Worm (Caenorhabditis elegans): Measurements from ENCODE around the gene F59E12.3.

DNA sequence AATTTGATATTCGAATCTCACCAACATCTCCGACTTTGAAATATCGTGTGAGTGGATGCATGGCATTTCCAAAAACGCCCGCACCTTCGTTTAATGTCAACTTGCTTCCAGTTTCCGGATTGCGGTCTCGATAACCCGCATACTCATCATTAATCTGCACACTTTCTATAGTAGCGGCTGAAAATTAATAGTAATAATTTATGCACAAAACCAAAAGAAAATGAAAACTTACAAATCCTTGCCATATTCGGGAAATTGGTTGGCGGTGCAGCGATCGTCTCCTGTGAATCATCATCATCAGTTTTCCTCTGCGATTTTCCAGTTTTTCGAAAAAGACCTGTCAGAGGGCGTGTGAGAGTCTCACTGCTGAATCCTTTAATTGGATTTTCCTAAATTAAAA is 22.0 kb downstream of the F59E12.3 start:
- TF ChIP-seq elt-3 (tag; optimal IDR thresholded peaks at IDR 0.05) (no peak), unc-62 (GFP tag; optimal IDR thresholded peaks at IDR 0.05) (no peak), lin-39 (tag; optimal IDR thresholded peaks at IDR 0.05) (no peak)
